Worm (Caenorhabditis elegans): ENCODE measurements around the gene unc-42.

Gene unc-42

ce11 chrV:9755725-9756124 is 13.5 kb downstream of the unc-42 start, which contains the start of gene F58E6.8:
Gene F58E6.8 (minus strand): TSS chrV:9755825.
- TF ChIP-seq F13H6.1 (tag; optimal IDR thresholded peaks at IDR 0.05) (no peak), snpc-4 (tag; optimal IDR thresholded peaks at IDR 0.05) (no peak), nhr-10 (tag; optimal IDR thresholded peaks at IDR 0.05) (no peak), nhr-25 (tag; optimal IDR thresholded peaks at IDR 0.05) (no peak)

ce11 chrV:9754459-9754858 is 14.7 kb downstream of the unc-42 start, which contains the start of gene F58E6.5:
Gene F58E6.5 (minus strand): TSS chrV:9754559.
- no peak for TF ChIP-seq nhr-25 (tag; optimal IDR thresholded peaks at IDR 0.05)
- no peak for TF ChIP-seq lin-13 (GFP tag; optimal IDR thresholded peaks at IDR 0.05)
- TF ChIP-seq nhr-21 (tag; optimal IDR thresholded peaks at IDR 0.05): no peak
- TF ChIP-seq mbf-1 (tag; optimal IDR thresholded peaks at IDR 0.05): no peak
- TF ChIP-seq ztf-4 (tag; optimal IDR thresholded peaks at IDR 0.05): no peak
- no peak for TF ChIP-seq sma-9 (GFP tag; optimal IDR thresholded peaks at IDR 0.05)
- no peak for TF ChIP-seq sma-9 (tag; optimal IDR thresholded peaks at IDR 0.05)
- no peak for TF ChIP-seq nhr-77 (tag; optimal IDR thresholded peaks at IDR 0.05)
- TF ChIP-seq fos-1 (tag; optimal IDR thresholded peaks at IDR 0.05): no peak

ce11 chrV:9753554-9753953 is 15.6 kb downstream of the unc-42 start:
- no peak for TF ChIP-seq skn-1 (tag; optimal IDR thresholded peaks at IDR 0.05)
- no peak for TF ChIP-seq ZK546.5 (tag; optimal IDR thresholded peaks at IDR 0.05)
- no peak for TF ChIP-seq ama-1 (optimal IDR thresholded peaks at IDR 0.05)
- TF ChIP-seq ztf-11 (tag; optimal IDR thresholded peaks at IDR 0.05): no peak
- TF ChIP-seq mbf-1 (tag; optimal IDR thresholded peaks at IDR 0.05): no peak
- no peak for TF ChIP-seq elt-3 (tag; optimal IDR thresholded peaks at IDR 0.05)
- TF ChIP-seq nhr-10 (tag; optimal IDR thresholded peaks at IDR 0.05): no peak
- TF ChIP-seq zag-1 (tag; optimal IDR thresholded peaks at IDR 0.05): no peak
- no peak for TF ChIP-seq elt-1 (tag; optimal IDR thresholded peaks at IDR 0.05)
- no peak for TF ChIP-seq ztf-1 (GFP tag; conservative IDR thresholded peaks at IDR 0.05)
- no peak for TF ChIP-seq F13H6.1 (tag; optimal IDR thresholded peaks at IDR 0.05)
- TF ChIP-seq egl-27 (tag; optimal IDR thresholded peaks at IDR 0.05): no peak
- no peak for TF ChIP-seq unc-55 (GFP tag; optimal IDR thresholded peaks at IDR 0.05)
- no peak for TF ChIP-seq ztf-4 (tag; optimal IDR thresholded peaks at IDR 0.05)
- no peak for TF ChIP-seq crh-2 (tag; optimal IDR thresholded peaks at IDR 0.05)
- TF ChIP-seq sma-3 (GFP tag; optimal IDR thresholded peaks at IDR 0.05): no peak
- TF ChIP-seq dmd-4 (tag; optimal IDR thresholded peaks at IDR 0.05): no peak
- TF ChIP-seq nhr-129 (tag; optimal IDR thresholded peaks at IDR 0.05): no peak
- TF ChIP-seq nhr-77 (tag; optimal IDR thresholded peaks at IDR 0.05): no peak

- TF ChIP-seq aly-2 (tag; optimal IDR thresholded peaks at IDR 0.05) (no peak), snpc-4 (tag; optimal IDR thresholded peaks at IDR 0.05) (no peak)
Measured at ce11 chrV:9752918-9753317, 16.3 kb downstream of the unc-42 start, which contains the start of gene F58E6.6. Gene F58E6.6 (minus strand): TSS chrV:9753018.

- no peak for TF ChIP-seq lsy-2 (tag; optimal IDR thresholded peaks at IDR 0.05)
- TF ChIP-seq fos-1 (tag; optimal IDR thresholded peaks at IDR 0.05): no peak
- no peak for TF ChIP-seq lin-13 (GFP tag; optimal IDR thresholded peaks at IDR 0.05)
- no peak for TF ChIP-seq unc-39 (tag; optimal IDR thresholded peaks at IDR 0.05)
- no peak for TF ChIP-seq mbf-1 (tag; optimal IDR thresholded peaks at IDR 0.05)
- TF ChIP-seq ceh-82 (tag; optimal IDR thresholded peaks at IDR 0.05): no peak
- TF ChIP-seq elt-3 (tag; optimal IDR thresholded peaks at IDR 0.05): no peak
- no peak for TF ChIP-seq mdl-1 (tag; optimal IDR thresholded peaks at IDR 0.05)
- no peak for TF ChIP-seq nhr-11 (tag; optimal IDR thresholded peaks at IDR 0.05)
- TF ChIP-seq nhr-21 (tag; optimal IDR thresholded peaks at IDR 0.05): no peak
- TF ChIP-seq lin-39 (tag; optimal IDR thresholded peaks at IDR 0.05): no peak
Measured at ce11 chrV:9750308-9750707, 18.9 kb downstream of the unc-42 start, which contains the start of gene F58E6.4. Gene F58E6.4 (minus strand): TSS chrV:9750408.

- no peak for TF ChIP-seq egl-27 (tag; optimal IDR thresholded peaks at IDR 0.05)
- TF ChIP-seq mdl-1 (tag; optimal IDR thresholded peaks at IDR 0.05): no peak
- TF ChIP-seq blmp-1 (tag; optimal IDR thresholded peaks at IDR 0.05; ENCODE audit: insufficient read depth): no peak
- TF ChIP-seq F13H6.1 (tag; optimal IDR thresholded peaks at IDR 0.05): no peak
Measured at ce11 chrV:9744934-9745333, 24.3 kb downstream of the unc-42 start, which contains the start of gene F58E6.13. Gene F58E6.13 (plus strand): TSS chrV:9745234.
